Fruit fly (Drosophila melanogaster) whole organism, pupa: ENCODE data around the gene CG31524.

Experiments used
- CG13204 ChIP-seq: fragments of 200-800 bp; sonication (Bioruptor generic); optimal IDR thresholded peaks from 2 replicates; lab custom pipeline; 2018; ENCODE audit warnings: missing biosample characterization, mild to moderate bottlenecking, missing genetic modification characterization, moderate library complexity
- CG14655 ChIP-seq: fragments of 200-800 bp; sonication (Bioruptor generic); optimal IDR thresholded peaks from 3 replicates; lab custom pipeline; 2017; ENCODE audit warnings: mild to moderate bottlenecking, missing biosample characterization, missing genetic modification reagents, missing genetic modification characterization
- CG32121 ChIP-seq: fragments of 200-800 bp; sonication (Bioruptor generic); IDR thresholded peaks from 2 replicates; pipeline ENCODE4 v1.3.6; 2022; ENCODE audit warnings: missing biosample characterization, missing genetic modification characterization
- CG4496 ChIP-seq: fragments of 200-800 bp; sonication (Bioruptor generic); IDR thresholded peaks from 3 replicates; pipeline ENCODE4 v1.3.6; 2022; ENCODE audit warnings: missing biosample characterization, missing genetic modification characterization
- CG8159 ChIP-seq: fragments of 200-800 bp; sonication (Bioruptor generic); optimal IDR thresholded peaks from 3 replicates; lab custom pipeline; 2018; ENCODE audit warnings: missing biosample characterization, mild to moderate bottlenecking, missing genetic modification characterization, moderate library complexity
- CG8301 ChIP-seq: fragments of 200-800 bp; sonication (Bioruptor generic); optimal IDR thresholded peaks from 2 replicates; lab custom pipeline; 2018; ENCODE audit warnings: missing biosample characterization, mild to moderate bottlenecking, missing genetic modification characterization
- CG9948 ChIP-seq: fragments of 200-800 bp; sonication (Bioruptor generic); optimal IDR thresholded peaks from 2 replicates; lab custom pipeline; 2018; ENCODE audit warnings: missing biosample characterization, mild to moderate bottlenecking, missing genetic modification characterization, moderate library complexity
- EcR ChIP-seq: fragments of 200-800 bp; sonication (Bioruptor generic); optimal IDR thresholded peaks from 3 replicates; lab custom pipeline; 2019; ENCODE audit warnings: missing biosample characterization, missing genetic modification characterization, mild to moderate bottlenecking, moderate library complexity, missing genetic modification reagents
- Ets98B ChIP-seq: fragments of 200-800 bp; sonication (Bioruptor generic); IDR thresholded peaks from 2 replicates; pipeline ENCODE4 v1.3.6; 2022; ENCODE audit warnings: missing biosample characterization, missing genetic modification characterization
- Snoo ChIP-seq: fragments of 200-800 bp; sonication (Bioruptor generic); optimal IDR thresholded peaks from 3 replicates; lab custom pipeline; 2017; ENCODE audit warnings: missing biosample characterization, mild to moderate bottlenecking, missing genetic modification characterization, inconsistent platforms
- fd96Ca ChIP-seq: fragments of 200-800 bp; sonication (Bioruptor generic); IDR thresholded peaks from 3 replicates; pipeline ENCODE4 v1.3.6; 2022; ENCODE audit warnings: missing biosample characterization, missing genetic modification characterization
- gl ChIP-seq: fragments of 200-800 bp; sonication (Bioruptor generic); optimal IDR thresholded peaks from 2 replicates; lab custom pipeline; 2018; ENCODE audit warnings: missing biosample characterization, mild to moderate bottlenecking, missing genetic modification characterization
- rn ChIP-seq: fragments of 200-800 bp; sonication (Bioruptor generic); IDR thresholded peaks from 2 replicates; pipeline ENCODE4 v1.3.6; 2022; ENCODE audit warnings: missing biosample characterization, missing genetic modification characterization

DNA sequence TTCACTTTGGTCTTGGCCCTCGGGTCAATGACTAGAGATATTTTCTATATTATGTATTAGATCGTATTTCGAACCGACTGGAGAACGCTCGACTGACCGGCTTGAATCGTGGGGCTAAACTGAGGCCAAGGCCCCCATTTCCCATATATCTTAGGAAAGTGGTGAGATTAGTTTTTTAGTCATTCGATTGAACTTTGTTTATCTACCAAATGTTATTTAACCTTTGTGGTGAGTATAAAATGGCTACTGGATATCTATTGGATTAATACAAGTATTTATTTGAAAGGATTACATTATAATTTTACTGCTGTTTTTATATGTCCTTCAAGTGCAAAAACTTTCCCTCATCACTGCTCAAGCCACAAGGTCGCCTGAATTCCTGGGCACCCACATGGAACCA, 10.7 kb downstream of the CG31524 start, which contains the start of gene CG31371:
- TF ChIP-seq rn (GFP tag; lab: Robert Waterston, UW) = no peak
- no peak for TF ChIP-seq CG4496 (GFP tag; lab: Robert Waterston, UW)
- no peak for TF ChIP-seq CG13204 (GFP tag; lab: Kevin White, UChicago)
- no peak for TF ChIP-seq EcR (GFP tag; lab: Kevin White, UChicago)
- TF ChIP-seq CG8159 (tag; lab: Kevin White, UChicago) = no peak
- TF ChIP-seq gl = no peak
- TF ChIP-seq Snoo (tag; lab: Kevin White, UChicago) = no peak
- TF ChIP-seq CG32121 (GFP tag; lab: Robert Waterston, UW) = no peak
- TF ChIP-seq Ets98B (GFP tag; lab: Robert Waterston, UW) = no peak
- no peak for TF ChIP-seq fd96Ca (GFP tag; lab: Robert Waterston, UW)
- TF ChIP-seq CG8301 = no peak
- no peak for TF ChIP-seq CG9948
- no peak for TF ChIP-seq CG14655 (GFP tag; lab: Kevin White, UChicago)
